Comparison of ENCODE assay signal across 1 fruit fly cellular context in the genomic region with DNA sequence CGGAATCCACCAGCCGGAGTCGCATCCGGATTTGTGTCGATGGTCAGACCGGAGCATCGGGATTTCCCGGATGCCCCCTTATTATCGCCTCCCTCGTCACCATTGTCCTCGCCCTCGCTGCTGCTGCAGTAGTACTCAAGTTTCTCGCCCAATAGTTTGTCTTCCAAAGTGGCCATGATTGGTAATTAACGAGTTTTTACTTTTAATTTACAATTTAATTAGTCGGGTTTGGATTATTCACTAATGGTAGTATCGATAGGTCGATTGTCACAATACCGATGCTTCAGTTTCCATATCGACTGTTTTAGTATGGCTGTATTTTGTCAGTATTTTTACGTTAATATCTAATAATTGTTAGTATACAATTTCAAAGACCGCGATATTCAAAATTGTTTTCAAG.
TF ChIP-seq lines count a peak whose summit lies in the region.

CG7650 (minus strand) TSS at position 278 of the 400 bp plus-strand sequence.

TF ChIP-seq in whole organism, embryonic, 481 proteins besides CTCF, POLR2A, EP300 and RAD21 (continued from another document):
- TF ChIP-seq CG2712 (tag; optimal IDR thresholded peaks at IDR 0.05; lab: Kevin White, UChicago) (peak; percentile 22), Camta (GFP tag; optimal IDR thresholded peaks at IDR 0.05; lab: Kevin White, UChicago) (no peak), exex (tag; optimal IDR thresholded peaks at IDR 0.05; lab: Kevin White, UChicago) (peak; percentile 68), CG7839 (tag; optimal IDR thresholded peaks at IDR 0.05; lab: Kevin White, UChicago) (no peak), Sry-δ (GFP tag; optimal IDR thresholded peaks at IDR 0.05; lab: Kevin White, UChicago) (peak; percentile 73), Opbp (GFP tag; IDR thresholded peaks at IDR 0.05; lab: Robert Waterston, UW; ENCODE audit: partially characterized antibody) (peak; percentile 88), Dll (GFP tag; IDR thresholded peaks at IDR 0.05; lab: Robert Waterston, UW; ENCODE audit: partially characterized antibody) (peak; percentile 96), CG15479 (GFP tag; optimal IDR thresholded peaks at IDR 0.05; lab: Kevin White, UChicago) (no peak), Lpt (GFP tag; optimal IDR thresholded peaks at IDR 0.05; lab: Kevin White, UChicago) (no peak), NFAT (GFP tag; IDR thresholded peaks at IDR 0.05; lab: Robert Waterston, UW) (no peak), schlank (tag; optimal IDR thresholded peaks at IDR 0.05; lab: Kevin White, UChicago) (no peak), Elba2 (GFP tag; optimal IDR thresholded peaks at IDR 0.05; lab: Kevin White, UChicago) (no peak), CG10267 (tag; optimal IDR thresholded peaks at IDR 0.05; lab: Kevin White, UChicago) (peak; percentile 74), ewg (GFP tag; optimal IDR thresholded peaks at IDR 0.05; lab: Kevin White, UChicago) (no peak), CG7745 (tag; optimal IDR thresholded peaks at IDR 0.05; lab: Kevin White, UChicago) (peak; percentile 96), Hr3 (GFP tag; optimal IDR thresholded peaks at IDR 0.05; lab: Kevin White, UChicago) (no peak), dimm (GFP tag; IDR thresholded peaks at IDR 0.05; lab: Robert Waterston, UW) (no peak), Rfx (GFP tag; IDR thresholded peaks at IDR 0.05; lab: Robert Waterston, UW) (no peak), CG2129 (GFP tag; IDR thresholded peaks at IDR 0.05; lab: Robert Waterston, UW; ENCODE audit: partially characterized antibody) (peak; percentile 84), CG1529 (GFP tag; optimal IDR thresholded peaks at IDR 0.05; lab: Kevin White, UChicago) (no peak), ato (GFP tag; IDR thresholded peaks at IDR 0.05; lab: Robert Waterston, UW; ENCODE audit: partially characterized antibody) (peak; percentile 80), HLH4C (GFP tag; IDR thresholded peaks at IDR 0.05; lab: Robert Waterston, UW; ENCODE audit: partially characterized antibody) (peak; percentile 84), BEAF-32 (GFP tag; optimal IDR thresholded peaks at IDR 0.05; lab: Kevin White, UChicago) (peak; percentile 87), wdn (GFP tag; IDR thresholded peaks at IDR 0.05; lab: Robert Waterston, UW) (no peak), Bgb (GFP tag; IDR thresholded peaks at IDR 0.05; lab: Robert Waterston, UW; ENCODE audit: partially characterized antibody) (peak; percentile 93), fd3F (GFP tag; optimal IDR thresholded peaks at IDR 0.05; lab: Kevin White, UChicago) (no peak), oc (tag; optimal IDR thresholded peaks at IDR 0.05; lab: Kevin White, UChicago) (no peak), CG9797 (GFP tag; optimal IDR thresholded peaks at IDR 0.05; lab: Kevin White, UChicago) (peak; percentile 83), CG34224 (GFP tag; IDR thresholded peaks at IDR 0.05; lab: Robert Waterston, UW; ENCODE audit: partially characterized antibody) (peak; percentile 94), CG2889 (GFP tag; IDR thresholded peaks at IDR 0.05; lab: Robert Waterston, UW) (no peak), CG9817 (tag; optimal IDR thresholded peaks at IDR 0.05; lab: Kevin White, UChicago) (no peak), slp2 (GFP tag; optimal IDR thresholded peaks at IDR 0.05; lab: Kevin White, UChicago) (peak; percentile 3), CG5953 (GFP tag; IDR thresholded peaks at IDR 0.05; lab: Robert Waterston, UW) (no peak), inv (GFP tag; IDR thresholded peaks at IDR 0.05; lab: Robert Waterston, UW; ENCODE audit: partially characterized antibody) (peak; percentile 75), Neu2 (GFP tag; optimal IDR thresholded peaks at IDR 0.05; lab: Kevin White, UChicago; ENCODE audit: borderline replicate concordance) (no peak), ara (GFP tag; IDR thresholded peaks at IDR 0.05; lab: Robert Waterston, UW) (no peak), HmgZ (tag; optimal IDR thresholded peaks at IDR 0.05; lab: Kevin White, UChicago) (peak; percentile 37), scrt (GFP tag; optimal IDR thresholded peaks at IDR 0.05; lab: Kevin White, UChicago) (no peak), YL-1 (GFP tag; optimal IDR thresholded peaks at IDR 0.05; lab: Kevin White, UChicago) (peak; percentile 74), Spps (tag; optimal IDR thresholded peaks at IDR 0.05; lab: Kevin White, UChicago) (no peak), PHDP (tag; optimal IDR thresholded peaks at IDR 0.05; lab: Kevin White, UChicago) (no peak), Sox100B (GFP tag; optimal IDR thresholded peaks at IDR 0.05; lab: Kevin White, UChicago) (no peak), CG15073 (GFP tag; optimal IDR thresholded peaks at IDR 0.05; lab: Kevin White, UChicago) (no peak), CG6791 (GFP tag; IDR thresholded peaks at IDR 0.05; lab: Robert Waterston, UW; ENCODE audit: partially characterized antibody) (peak; percentile 88), klu (GFP tag; IDR thresholded peaks at IDR 0.05; lab: Robert Waterston, UW) (no peak), ssp (GFP tag; IDR thresholded peaks at IDR 0.05; lab: Robert Waterston, UW) (no peak), Scr (GFP tag; IDR thresholded peaks at IDR 0.05; lab: Robert Waterston, UW; ENCODE audit: partially characterized antibody) (peak; percentile 89), sna (GFP tag; IDR thresholded peaks at IDR 0.05; lab: Robert Waterston, UW; ENCODE audit: partially characterized antibody) (peak; percentile 81), Stat92E (GFP tag; optimal IDR thresholded peaks at IDR 0.05; lab: Kevin White, UChicago) (peak in 1 of 3 experiments; percentile 65), MBD-R2 (GFP tag; IDR thresholded peaks at IDR 0.05; lab: Robert Waterston, UW) (peak; percentile 68), nerfin-2 (GFP tag; IDR thresholded peaks at IDR 0.05; lab: Robert Waterston, UW; ENCODE audit: partially characterized antibody) (peak; percentile 60; the same call in 1 of the 2 replicates), Dref (GFP tag; IDR thresholded peaks at IDR 0.05; lab: Robert Waterston, UW) (peak; percentile 91), Doc3 (GFP tag; IDR thresholded peaks at IDR 0.05; lab: Robert Waterston, UW; ENCODE audit: partially characterized antibody) (peak; percentile 90), CG15696 (tag; optimal IDR thresholded peaks at IDR 0.05; lab: Kevin White, UChicago) (no peak), tna (GFP tag; IDR thresholded peaks at IDR 0.05; lab: Robert Waterston, UW; ENCODE audit: partially characterized antibody) (peak; percentile 69), E2f2 (GFP tag; IDR thresholded peaks at IDR 0.05; lab: Robert Waterston, UW) (peak; percentile 95), CG8944 (GFP tag; optimal IDR thresholded peaks at IDR 0.05; lab: Kevin White, UChicago) (no peak), CG13624 (GFP tag; optimal IDR thresholded peaks at IDR 0.05; lab: Kevin White, UChicago) (no peak), Myb (GFP tag; optimal IDR thresholded peaks at IDR 0.05; lab: Kevin White, UChicago) (peak; percentile 28), Ets97D (GFP tag; optimal IDR thresholded peaks at IDR 0.05; lab: Kevin White, UChicago) (peak; percentile 12), jigr1 (GFP tag; IDR thresholded peaks at IDR 0.05; lab: Robert Waterston, UW) (no peak), Dp (GFP tag; optimal IDR thresholded peaks at IDR 0.05; lab: Kevin White, UChicago) (peak; percentile 93), gcm (GFP tag; optimal IDR thresholded peaks at IDR 0.05; lab: Kevin White, UChicago) (no peak), CG3995 (GFP tag; optimal IDR thresholded peaks at IDR 0.05; lab: Kevin White, UChicago) (no peak), hb (GFP tag; IDR thresholded peaks at IDR 0.05; lab: Robert Waterston, UW; ENCODE audit: partially characterized antibody) (peak; percentile 81), zen2 (GFP tag; IDR thresholded peaks at IDR 0.05; lab: Robert Waterston, UW; ENCODE audit: partially characterized antibody) (peak; percentile 93), mam (GFP tag; optimal IDR thresholded peaks at IDR 0.05; lab: Kevin White, UChicago) (no peak), MESR4 (GFP tag; optimal IDR thresholded peaks at IDR 0.05; lab: Kevin White, UChicago) (peak; percentile 87), CG11456 (GFP tag; IDR thresholded peaks at IDR 0.05; lab: Robert Waterston, UW) (no peak), CG7963 (GFP tag; IDR thresholded peaks at IDR 0.05; lab: Robert Waterston, UW; ENCODE audit: partially characterized antibody) (peak; percentile 79), CG8924 (tag; optimal IDR thresholded peaks at IDR 0.05; lab: Kevin White, UChicago) (no peak), CkIIα-i1 (GFP tag; IDR thresholded peaks at IDR 0.05; lab: Robert Waterston, UW) (no peak), CG17829 (tag; optimal IDR thresholded peaks at IDR 0.05; lab: Kevin White, UChicago) (peak; percentile 34), pzg (GFP tag; optimal IDR thresholded peaks at IDR 0.05; lab: Kevin White, UChicago) (peak; percentile 81), trem (tag; optimal IDR thresholded peaks at IDR 0.05; lab: Kevin White, UChicago) (peak; percentile 54), CG1603 (tag; optimal IDR thresholded peaks at IDR 0.05; lab: Kevin White, UChicago) (peak; percentile 39), vnd (GFP tag; IDR thresholded peaks at IDR 0.05; lab: Robert Waterston, UW; ENCODE audit: partially characterized antibody) (peak; percentile 83), TFAM (GFP tag; optimal IDR thresholded peaks at IDR 0.05; lab: Kevin White, UChicago) (no peak), CG42726 (GFP tag; IDR thresholded peaks at IDR 0.05; lab: Robert Waterston, UW; ENCODE audit: partially characterized antibody) (peak; percentile 74; the same call in 1 of the 2 replicates), sens (GFP tag; lab: Kevin White, UChicago) (peak; percentile 66), HLH3B (GFP tag; IDR thresholded peaks at IDR 0.05; lab: Robert Waterston, UW) (no peak), rib (GFP tag; IDR thresholded peaks at IDR 0.05; lab: Robert Waterston, UW) (no peak), cwo (GFP tag; optimal IDR thresholded peaks at IDR 0.05; lab: Kevin White, UChicago) (no peak), phol (tag; optimal IDR thresholded peaks at IDR 0.05; lab: Kevin White, UChicago) (peak; percentile 9), chinmo (GFP tag; IDR thresholded peaks at IDR 0.05; lab: Robert Waterston, UW; ENCODE audit: partially characterized antibody) (peak; percentile 87; the same call in 2 of the 4 replicates), grn (GFP tag; optimal IDR thresholded peaks at IDR 0.05; lab: Kevin White, UChicago) (no peak), zen (tag; optimal IDR thresholded peaks at IDR 0.05; lab: Kevin White, UChicago) (peak; percentile 77), CG2116 (GFP tag; optimal IDR thresholded peaks at IDR 0.05; lab: Kevin White, UChicago) (peak; percentile 76), knrl (GFP tag; IDR thresholded peaks at IDR 0.05; lab: Robert Waterston, UW; ENCODE audit: partially characterized antibody) (peak; percentile 86), mld (GFP tag; IDR thresholded peaks at IDR 0.05; lab: Robert Waterston, UW; ENCODE audit: partially characterized antibody) (peak; percentile 74; the same call in 2 of the 3 replicates), ATbp (GFP tag; optimal IDR thresholded peaks at IDR 0.05; lab: Kevin White, UChicago) (no peak), CG14710 (tag; optimal IDR thresholded peaks at IDR 0.05; lab: Kevin White, UChicago) (peak; percentile 64), corto (GFP tag; optimal IDR thresholded peaks at IDR 0.05; lab: Kevin White, UChicago) (no peak), CG12391 (tag; optimal IDR thresholded peaks at IDR 0.05; lab: Kevin White, UChicago) (no peak), stwl (tag; optimal IDR thresholded peaks at IDR 0.05; lab: Kevin White, UChicago) (peak; percentile 72), Trl (optimal IDR thresholded peaks at IDR 0.05; lab: Kevin White, UChicago) (no peak), Trl (GFP tag; optimal IDR thresholded peaks at IDR 0.05; lab: Kevin White, UChicago) (no peak), CG2202 (tag; optimal IDR thresholded peaks at IDR 0.05; lab: Kevin White, UChicago) (no peak)
TF ChIP-seq in whole organism, embryonic: peak in this region for 62.
